Fruit fly (Drosophila melanogaster) whole organism, embryonic: ENCODE data around the gene CG34283.

Experiments
- Antp ChIP-seq: fragments of 200-800 bp; sonication (Bioruptor generic); optimal IDR thresholded peaks from 3 replicates; lab custom pipeline; 2016; ENCODE audit warnings: missing biosample characterization, missing genetic modification characterization
- BEAF-32 ChIP-seq: fragments of 200-800 bp; sonication (Bioruptor generic); optimal IDR thresholded peaks from 3 replicates; lab custom pipeline; 2017; ENCODE audit warnings: missing biosample characterization, missing genetic modification characterization, mild to moderate bottlenecking, moderate library complexity, missing genetic modification reagents
- BtbVII ChIP-seq: fragments of 200-800 bp; sonication (Bioruptor generic); optimal IDR thresholded peaks from 3 replicates; lab custom pipeline; 2017; ENCODE audit warnings: missing biosample characterization, mild to moderate bottlenecking, missing genetic modification characterization
- CG10431 ChIP-seq: fragments of 200-800 bp; sonication (Bioruptor generic); optimal IDR thresholded peaks from 3 replicates; lab custom pipeline; 2018; ENCODE audit warnings: missing biosample characterization, mild to moderate bottlenecking, missing genetic modification characterization
- CG10462 ChIP-seq: fragments of 200-800 bp; sonication (Bioruptor generic); optimal IDR thresholded peaks from 2 replicates; lab custom pipeline; 2016; ENCODE audit warnings: missing biosample characterization, missing genetic modification characterization
- CG12236 ChIP-seq: fragments of 200-800 bp; sonication (Bioruptor generic); optimal IDR thresholded peaks from 2 replicates; lab custom pipeline; 2016; ENCODE audit warnings: missing biosample characterization, missing genetic modification characterization
- CG12744 ChIP-seq: fragments of 200-800 bp; sonication (Bioruptor generic); optimal IDR thresholded peaks from 2 replicates; lab custom pipeline; 2016; ENCODE audit warnings: missing biosample characterization, missing genetic modification characterization
- CG15479 ChIP-seq: fragments of 200-800 bp; sonication (Bioruptor generic); optimal IDR thresholded peaks from 3 replicates; lab custom pipeline; 2019; ENCODE audit warnings: missing biosample characterization, mild to moderate bottlenecking, missing genetic modification characterization, moderate library complexity
- CG16815 ChIP-seq: fragments of 200-800 bp; sonication (Bioruptor generic); optimal IDR thresholded peaks from 3 replicates; lab custom pipeline; 2017; ENCODE audit warnings: missing biosample characterization, mild to moderate bottlenecking, missing genetic modification characterization
- CG17328 ChIP-seq: fragments of 200-800 bp; sonication (Bioruptor generic); IDR thresholded peaks from 2 replicates; pipeline ENCODE4 v1.3.6; 2022; ENCODE audit warnings: missing biosample characterization, missing genetic modification characterization
- CG18599 ChIP-seq: fragments of 200-800 bp; sonication (Bioruptor generic); optimal IDR thresholded peaks from 3 replicates; lab custom pipeline; 2017; ENCODE audit warnings: missing biosample characterization, missing genetic modification characterization, mild to moderate bottlenecking, moderate library complexity, missing genetic modification reagents
- CG30403 ChIP-seq: fragments of 200-800 bp; sonication (Bioruptor generic); optimal IDR thresholded peaks from 3 replicates; lab custom pipeline; 2016; ENCODE audit warnings: missing biosample characterization, missing genetic modification characterization
- CG32532 ChIP-seq: fragments of 200-800 bp; sonication (Bioruptor generic); IDR thresholded peaks from 2 replicates; pipeline ENCODE4 v1.3.6; 2022; ENCODE audit warnings: missing biosample characterization, missing genetic modification characterization
- CG34224 ChIP-seq: fragments of 200-800 bp; sonication (Bioruptor generic); IDR thresholded peaks from 3 replicates; pipeline ENCODE4 v1.3.6; 2022; ENCODE audit warnings: missing biosample characterization, missing genetic modification characterization; ENCODE audit not compliant: partially characterized antibody
- CG3838 ChIP-seq: fragments of 200-800 bp; sonication (Bioruptor generic); optimal IDR thresholded peaks from 3 replicates; lab custom pipeline; 2016; ENCODE audit warnings: missing biosample characterization, missing genetic modification characterization
- CG4360 ChIP-seq: fragments of 200-800 bp; sonication (Bioruptor generic); IDR thresholded peaks from 2 replicates; pipeline ENCODE4 v1.3.6; 2022; ENCODE audit warnings: missing biosample characterization, missing genetic modification characterization
- CG4424 ChIP-seq: fragments of 200-800 bp; sonication (Bioruptor generic); optimal IDR thresholded peaks from 3 replicates; lab custom pipeline; 2016; ENCODE audit warnings: missing biosample characterization, missing genetic modification characterization
- CG5245 ChIP-seq: fragments of 200-800 bp; sonication (Bioruptor generic); optimal IDR thresholded peaks from 3 replicates; lab custom pipeline; 2016; ENCODE audit warnings: missing biosample characterization, missing genetic modification characterization
- CG8359 ChIP-seq: fragments of 200-800 bp; sonication (Bioruptor generic); optimal IDR thresholded peaks from 2 replicates; lab custom pipeline; 2017; ENCODE audit warnings: missing biosample characterization, mild to moderate bottlenecking, missing genetic modification characterization, borderline replicate concordance
- CG8478 ChIP-seq: fragments of >200 bp; optimal IDR thresholded peaks from 2 replicates; lab custom pipeline; 2018
- CG9817 ChIP-seq: fragments of 200-800 bp; sonication (Bioruptor generic); optimal IDR thresholded peaks from 2 replicates; lab custom pipeline; 2018; ENCODE audit warnings: missing biosample characterization, mild to moderate bottlenecking, missing genetic modification characterization, moderate library complexity
- CkIIα-i1 ChIP-seq: fragments of 200-800 bp; sonication (Bioruptor generic); IDR thresholded peaks from 2 replicates; pipeline ENCODE4 v1.3.6; 2022; ENCODE audit warnings: missing biosample characterization, missing genetic modification characterization
- D19A ChIP-seq: fragments of 200-800 bp; optimal IDR thresholded peaks from 3 replicates; lab custom pipeline; 2019; ENCODE audit warnings: missing biosample characterization, mild to moderate bottlenecking, missing genetic modification characterization, moderate library complexity
- Dip2 ChIP-seq: fragments of 200-800 bp; sonication (Bioruptor generic); IDR thresholded peaks from 2 replicates; pipeline ENCODE4 v1.3.6; 2022; ENCODE audit warnings: missing biosample characterization, missing genetic modification characterization
- Dip3 ChIP-seq: fragments of 200-800 bp; sonication (Bioruptor generic); optimal IDR thresholded peaks from 3 replicates; lab custom pipeline; 2016; ENCODE audit warnings: missing biosample characterization, missing genetic modification characterization
- Fer2 ChIP-seq: fragments of 200-800 bp; sonication (Bioruptor generic); optimal IDR thresholded peaks from 2 replicates; lab custom pipeline; 2018; ENCODE audit warnings: missing biosample characterization, mild to moderate bottlenecking, missing genetic modification characterization, moderate library complexity
- HLH3B ChIP-seq: fragments of 200-800 bp; sonication (Bioruptor generic); IDR thresholded peaks from 2 replicates; pipeline ENCODE4 v1.3.6; 2022; ENCODE audit warnings: missing biosample characterization, missing genetic modification characterization
- HmgZ ChIP-seq: fragments of 200-800 bp; sonication (Bioruptor generic); optimal IDR thresholded peaks from 2 replicates; lab custom pipeline; 2018; ENCODE audit warnings: missing biosample characterization, mild to moderate bottlenecking, missing genetic modification characterization
- Lpt ChIP-seq: fragments of >200 bp; optimal IDR thresholded peaks from 2 replicates; lab custom pipeline; 2018; ENCODE audit warnings: missing biosample characterization, missing genetic modification characterization
- Nf-YB ChIP-seq: fragments of 200-800 bp; sonication (Bioruptor generic); optimal IDR thresholded peaks from 3 replicates; lab custom pipeline; 2019; ENCODE audit warnings: missing biosample characterization, mild to moderate bottlenecking, missing genetic modification characterization, moderate library complexity
- Sox102F ChIP-seq: fragments of 200-800 bp; sonication (Bioruptor generic); optimal IDR thresholded peaks from 2 replicates; lab custom pipeline; 2018; ENCODE audit warnings: missing biosample characterization, mild to moderate bottlenecking, missing genetic modification characterization, moderate library complexity
- aop ChIP-seq: fragments of 200-800 bp; sonication (Bioruptor generic); IDR thresholded peaks from 2 replicates; pipeline ENCODE4 v1.3.6; 2022; ENCODE audit warnings: missing biosample characterization, missing genetic modification characterization
- bsh ChIP-seq, 2 experiments: fragments of 200-800 bp; sonication (Bioruptor generic); optimal IDR thresholded peaks; 2 replicates each; lab custom pipeline; 2017 to 2018; ENCODE audit warnings: mild to moderate bottlenecking in 2 of 2, missing biosample characterization in 2 of 2, missing genetic modification characterization in 2 of 2, moderate library complexity in 1 of 2
- ci ChIP-seq: fragments of 200-800 bp; sonication (Bioruptor generic); IDR thresholded peaks from 3 replicates; pipeline ENCODE4 v1.3.6; 2022; ENCODE audit warnings: missing biosample characterization, missing genetic modification characterization
- cwo ChIP-seq: fragments of 200-800 bp; sonication (Bioruptor generic); optimal IDR thresholded peaks from 3 replicates; lab custom pipeline; 2017; ENCODE audit warnings: missing biosample characterization, missing genetic modification characterization, mild to moderate bottlenecking, moderate library complexity, missing genetic modification reagents
- dmrt99B ChIP-seq: fragments of 200-800 bp; sonication (Bioruptor generic); optimal IDR thresholded peaks from 2 replicates; lab custom pipeline; 2018; ENCODE audit warnings: missing biosample characterization, mild to moderate bottlenecking, missing genetic modification characterization, moderate library complexity
- hbn ChIP-seq: fragments of 200-800 bp; sonication (Bioruptor generic); IDR thresholded peaks from 2 replicates; pipeline ENCODE4 v1.3.6; 2022; ENCODE audit warnings: missing biosample characterization, missing genetic modification characterization; ENCODE audit not compliant: partially characterized antibody
- kay ChIP-seq: fragments of 200-800 bp; sonication (Bioruptor generic); optimal IDR thresholded peaks from 2 replicates; lab custom pipeline; 2016; ENCODE audit warnings: missing biosample characterization, missing genetic modification characterization
- luna ChIP-seq: fragments of 200-800 bp; sonication (Bioruptor generic); optimal IDR thresholded peaks from 2 replicates; lab custom pipeline; 2016; ENCODE audit warnings: missing biosample characterization, missing genetic modification characterization
- oc ChIP-seq: fragments of 200-800 bp; sonication (Bioruptor generic); optimal IDR thresholded peaks from 2 replicates; lab custom pipeline; 2018; ENCODE audit warnings: missing biosample characterization, mild to moderate bottlenecking, missing genetic modification characterization, moderate library complexity
- pan ChIP-seq, 4 experiments: fragments of >200 bp in 3 of 4; fragments of 200-800 bp in 1 of 4; sonication (Bioruptor generic) in 1 of 4; optimal IDR thresholded peaks in 3 of 4; IDR thresholded peaks in 1 of 4; 2 replicates each; pipeline versions ENCODE4 v1.3.6 to Lab custom; 2017 to 2022; ENCODE audit warnings: missing biosample characterization in 2 of 4, missing genetic modification characterization in 2 of 4, mixed read lengths in 1 of 4
- phol ChIP-seq: fragments of 200-800 bp; sonication (Bioruptor generic); optimal IDR thresholded peaks from 3 replicates; lab custom pipeline; 2018; ENCODE audit warnings: missing biosample characterization, mild to moderate bottlenecking, missing genetic modification characterization, moderate library complexity
- prd ChIP-seq, 3 experiments: fragments of >200 bp in 2 of 3; fragments of 200-800 bp in 1 of 3; sonication (Bioruptor generic) in 1 of 3; optimal IDR thresholded peaks in 2 of 3; IDR thresholded peaks in 1 of 3; 2 replicates in 2 of 3; 3 replicates in 1 of 3; pipeline versions ENCODE4 v1.3.6 to Lab custom; 2017 to 2022; ENCODE audit warnings: missing biosample characterization in 1 of 3, missing genetic modification characterization in 1 of 3
- psq ChIP-seq: fragments of 200-800 bp; sonication (Bioruptor generic); optimal IDR thresholded peaks from 2 replicates; lab custom pipeline; 2017; ENCODE audit warnings: missing biosample characterization, missing genetic modification characterization
- pum ChIP-seq: fragments of 200-800 bp; sonication (Bioruptor generic); optimal IDR thresholded peaks from 2 replicates; lab custom pipeline; 2016; ENCODE audit warnings: missing biosample characterization, missing genetic modification characterization
- scrt ChIP-seq: fragments of 200-800 bp; sonication (Bioruptor generic); optimal IDR thresholded peaks from 2 replicates; lab custom pipeline; 2018; ENCODE audit warnings: missing biosample characterization, mild to moderate bottlenecking, missing genetic modification characterization, moderate library complexity
- slou ChIP-seq: fragments of 200-800 bp; sonication (Bioruptor generic); optimal IDR thresholded peaks from 3 replicates; lab custom pipeline; 2016; ENCODE audit warnings: missing biosample characterization, missing genetic modification characterization
- vnd ChIP-seq: fragments of 200-800 bp; sonication (Bioruptor generic); IDR thresholded peaks from 3 replicates; pipeline ENCODE4 v1.3.6; 2022; ENCODE audit warnings: missing biosample characterization, missing genetic modification characterization; ENCODE audit not compliant: partially characterized antibody

The CG34283 gene

DNA sequence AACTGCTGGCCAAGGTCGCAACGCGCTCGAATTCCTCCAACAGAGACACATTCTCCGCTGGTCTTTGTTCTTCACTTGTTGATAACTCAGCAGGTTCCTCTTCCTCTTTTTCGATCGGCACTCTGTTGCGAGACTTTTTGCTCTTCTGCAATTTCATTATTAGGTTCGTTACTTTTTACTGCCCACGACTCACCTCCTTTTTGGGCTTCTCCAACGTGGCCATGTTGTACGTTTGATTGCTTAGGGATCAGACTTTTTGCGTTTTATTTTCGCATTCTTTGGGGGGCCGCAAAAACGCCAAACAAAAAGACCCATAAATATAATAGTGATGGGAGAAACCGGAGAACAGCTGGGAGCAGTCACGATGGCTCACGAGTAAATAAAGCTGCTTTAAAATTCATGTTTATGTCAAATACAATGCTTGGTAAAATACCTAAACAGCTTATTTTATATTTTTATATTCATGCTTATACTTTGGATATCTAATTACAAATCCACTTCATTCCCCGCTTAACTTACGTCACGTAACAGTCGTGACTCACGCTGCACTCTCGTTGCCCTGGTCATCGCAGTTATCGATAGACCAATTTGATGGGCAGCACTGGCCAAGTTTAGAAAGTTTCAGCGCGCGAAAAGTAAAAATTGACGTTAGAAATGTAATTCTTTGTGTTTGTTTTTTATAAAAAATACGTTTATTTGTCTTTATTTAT is 36.3 kb upstream of the CG34283 start, which contains the start of gene Epg5 (continued):
- TF ChIP-seq dmrt99B (tag; lab: Kevin White, UChicago), result no peak
- TF ChIP-seq Dip3 (GFP tag; lab: Kevin White, UChicago), result peak; percentile 78
- TF ChIP-seq CG4360 (GFP tag; lab: Robert Waterston, UW), result no peak
- peak; percentile 63 for TF ChIP-seq CG17328 (GFP tag; lab: Robert Waterston, UW)
- TF ChIP-seq phol (tag; lab: Kevin White, UChicago), result peak; percentile 80
- peak; percentile 97 for TF ChIP-seq CG34224
- TF ChIP-seq BtbVII, result no peak
- no peak for TF ChIP-seq CG15479
- TF ChIP-seq CG8359 (GFP tag; lab: Kevin White, UChicago), result no peak
- TF ChIP-seq CG18599 (GFP tag; lab: Kevin White, UChicago), result peak; percentile 66
- peak; percentile 70 for TF ChIP-seq CG16815 (GFP tag; lab: Kevin White, UChicago)
- no peak for TF ChIP-seq aop (GFP tag; lab: Robert Waterston, UW)
- TF ChIP-seq CG10431 (GFP tag; lab: Kevin White, UChicago), result no peak
- no peak for TF ChIP-seq CG12744 (GFP tag; lab: Kevin White, UChicago)
- TF ChIP-seq Antp (GFP tag; lab: Kevin White, UChicago), result peak; percentile 73
- no peak for TF ChIP-seq prd (optimal IDR thresholded peaks at IDR 0.05; lab: Kevin White, UChicago)
- TF ChIP-seq prd (GFP tag; IDR thresholded peaks at IDR 0.05; lab: Robert Waterston, UW), result peak; percentile 82
- peak; percentile 20 for TF ChIP-seq CG3838 (GFP tag; lab: Kevin White, UChicago)
- peak; percentile 53 for TF ChIP-seq luna (GFP tag; lab: Kevin White, UChicago)
- TF ChIP-seq scrt, result peak; percentile 65
- TF ChIP-seq CG12236 (GFP tag; lab: Kevin White, UChicago), result no peak
- peak; percentile 89 for TF ChIP-seq HmgZ (tag; lab: Kevin White, UChicago)
- peak; percentile 87 for TF ChIP-seq CG30403
- TF ChIP-seq CG5245 (GFP tag; lab: Kevin White, UChicago), result peak; percentile 32
- peak; percentile 30 for TF ChIP-seq CG10462 (GFP tag; lab: Kevin White, UChicago)
- peak; percentile 67 for TF ChIP-seq pum (GFP tag; lab: Kevin White, UChicago)
- peak; percentile 72 for TF ChIP-seq CG4424 (GFP tag; lab: Kevin White, UChicago)
- peak; percentile 49 for TF ChIP-seq kay
- TF ChIP-seq CkIIα-i1 (GFP tag; lab: Robert Waterston, UW), result no peak
- no peak for TF ChIP-seq oc (tag; lab: Kevin White, UChicago)
- no peak for TF ChIP-seq Dip2 (GFP tag; lab: Robert Waterston, UW)
- peak; percentile 60 for TF ChIP-seq psq
- peak; percentile 50 for TF ChIP-seq Fer2
- peak; percentile 99 for TF ChIP-seq vnd
- TF ChIP-seq CG8478, result no peak
- peak; percentile 80 for TF ChIP-seq slou
- TF ChIP-seq D19A (tag; lab: Kevin White, UChicago), result no peak
- TF ChIP-seq Nf-YB, result no peak
- TF ChIP-seq Sox102F, result no peak
- no peak for TF ChIP-seq pan (optimal IDR thresholded peaks at IDR 0.05; lab: Kevin White, UChicago)
- TF ChIP-seq pan (GFP tag; optimal IDR thresholded peaks at IDR 0.05 in 1 of 2, IDR thresholded peaks at IDR 0.05 in 1 of 2), result peak in 1 of 2 experiments; percentile 56
- peak; percentile 81 for TF ChIP-seq CG32532 (GFP tag; lab: Robert Waterston, UW)
- TF ChIP-seq ci, result peak; percentile 46; the same call in 1 of the 3 replicates
- TF ChIP-seq Lpt (GFP tag; lab: Kevin White, UChicago), result no peak
- no peak for TF ChIP-seq cwo (GFP tag; lab: Kevin White, UChicago)
- peak; percentile 98 for TF ChIP-seq BEAF-32 (GFP tag; lab: Kevin White, UChicago)
- TF ChIP-seq hbn (GFP tag; lab: Robert Waterston, UW), result peak; percentile 98
- TF ChIP-seq CG9817 (tag; lab: Kevin White, UChicago), result peak; percentile 78
- TF ChIP-seq HLH3B (GFP tag; lab: Robert Waterston, UW), result peak; percentile 39; the same call in 1 of the 2 replicates
- no peak for TF ChIP-seq bsh (GFP tag; optimal IDR thresholded peaks at IDR 0.05; lab: Kevin White, UChicago)
